Worm (Caenorhabditis elegans) whole organism, midembryonic: Measurements from ENCODE around the gene C40H1.7.

Experiments
- T22C8.4 ChIP-seq: fragments of 200-800 bp; sonication (Bioruptor generic); IDR thresholded peaks from 2 replicates; pipeline ENCODE4 v1.3.6; 2022; ENCODE audit warnings: missing genetic modification characterization, missing compliant biosample characterization
- tab-1 ChIP-seq: fragments of 200-800 bp; sonication (Bioruptor generic); IDR thresholded peaks from 2 replicates; pipeline ENCODE4 v1.3.6; 2022; ENCODE audit warnings: missing genetic modification characterization, missing compliant biosample characterization

- TF ChIP-seq T22C8.4 (GFP tag; lab: Robert Waterston, UW) (no peak), tab-1 (GFP tag; lab: Robert Waterston, UW) (no peak)
These were observed 2.8 kb upstream of the C40H1.7 start, which contains the start of gene cpb-1 for ce11 chrIII:9322010-9322409.
